Worm (Caenorhabditis elegans): ENCODE results near the gene C17C3.24.

DNA sequence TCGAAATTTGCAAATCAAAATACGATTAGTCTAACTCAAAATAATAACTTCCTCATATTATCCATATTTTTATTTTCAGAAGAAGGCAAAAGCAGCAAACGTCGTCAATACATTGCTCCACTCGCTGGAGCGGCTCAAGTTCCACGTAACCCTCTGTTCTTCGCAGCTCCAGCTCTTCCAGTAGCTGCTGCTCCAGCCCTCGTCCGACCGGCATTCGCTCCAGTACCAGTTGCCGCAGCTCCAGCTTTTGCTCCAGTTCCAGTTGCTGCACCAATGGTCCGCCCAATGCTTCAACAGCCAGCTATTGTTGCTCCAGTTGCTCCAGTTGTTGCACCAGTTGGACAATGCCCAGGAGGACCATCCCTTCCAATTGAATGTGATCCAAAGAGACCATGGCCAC lies 37.1 kb upstream of the C17C3.24 start:
- no peak for TF ChIP-seq unc-42 (tag; optimal IDR thresholded peaks at IDR 0.05)
- no peak for TF ChIP-seq ceh-24 (tag; optimal IDR thresholded peaks at IDR 0.05)
- TF ChIP-seq odd-2 (tag; optimal IDR thresholded peaks at IDR 0.05), result no peak
- no peak for TF ChIP-seq unc-55 (GFP tag; optimal IDR thresholded peaks at IDR 0.05)
- TF ChIP-seq hlh-6 (tag; optimal IDR thresholded peaks at IDR 0.05), result no peak
- TF ChIP-seq mec-3 (tag; optimal IDR thresholded peaks at IDR 0.05; ENCODE audit: borderline replicate concordance), result no peak
- no peak for TF ChIP-seq pqm-1 (tag; optimal IDR thresholded peaks at IDR 0.05)
- no peak for TF ChIP-seq tbx-2 (tag; optimal IDR thresholded peaks at IDR 0.05)
- TF ChIP-seq unc-86 (tag; optimal IDR thresholded peaks at IDR 0.05), result no peak
- TF ChIP-seq pag-3 (tag; optimal IDR thresholded peaks at IDR 0.05; ENCODE audit: borderline replicate concordance), result no peak
- TF ChIP-seq elt-2 (tag; optimal IDR thresholded peaks at IDR 0.05), result no peak
- no peak for TF ChIP-seq K02D7.2 (tag; optimal IDR thresholded peaks at IDR 0.05)
- TF ChIP-seq ceh-30 (tag; optimal IDR thresholded peaks at IDR 0.05), result no peak

Data from whole organism, late embryonic.